Worm (Caenorhabditis elegans) whole organism, late embryonic: Measurements from ENCODE around the gene W05B10.3.

Source experiments
- C08G9.2 ChIP-seq: sonication (generic microtip); optimal IDR thresholded peaks from 2 replicates; lab custom pipeline; 2016; ENCODE audit warnings: mild to moderate bottlenecking, missing genetic modification characterization, moderate library complexity, missing compliant biosample characterization
- Y22D7AL.16 ChIP-seq: sonication (generic microtip); optimal IDR thresholded peaks from 2 replicates; lab custom pipeline; 2016; ENCODE audit warnings: missing genetic modification characterization, missing compliant biosample characterization
- ahr-1 ChIP-seq: sonication (generic microtip); optimal IDR thresholded peaks from 2 replicates; lab custom pipeline; 2016; ENCODE audit warnings: missing genetic modification characterization, missing compliant biosample characterization
- ama-1 ChIP-seq: fragments of 150-350 bp; optimal IDR thresholded peaks from 2 replicates; lab custom pipeline; 2014
- ceh-18 ChIP-seq: sonication (generic microtip); optimal IDR thresholded peaks from 2 replicates; lab custom pipeline; 2016; ENCODE audit warnings: missing genetic modification characterization, missing compliant biosample characterization
- ceh-30 ChIP-seq: fragments of 150-350 bp; optimal IDR thresholded peaks from 2 replicates; lab custom pipeline; 2014; ENCODE audit warnings: missing biosample characterization, missing genetic modification characterization
- dve-1 ChIP-seq: sonication (generic microtip); optimal IDR thresholded peaks from 2 replicates; lab custom pipeline; 2017; ENCODE audit warnings: antibody characterized with exemption, mild to moderate bottlenecking, missing genetic modification characterization, missing compliant biosample characterization
- madf-2 ChIP-seq: sonication (generic microtip); optimal IDR thresholded peaks from 2 replicates; lab custom pipeline; 2017; ENCODE audit warnings: missing genetic modification characterization, missing compliant biosample characterization
- pha-4 ChIP-seq: fragments of 150-350 bp; optimal IDR thresholded peaks from 2 replicates; lab custom pipeline; 2018; ENCODE audit warnings: missing biosample characterization, missing genetic modification reagents, missing genetic modification characterization
- unc-3 ChIP-seq, 2 experiments: fragments of 200-800 bp in 1 of 2; sonication (Bioruptor generic) in 1 of 2; sonication (generic microtip) in 1 of 2; conservative IDR thresholded peaks in 1 of 2; optimal IDR thresholded peaks in 1 of 2; 2 replicates each; pipeline versions ENCODE4 v1.3.6 to Lab custom; 2016 to 2022; ENCODE audit warnings: missing compliant biosample characterization in 2 of 2, missing genetic modification characterization in 2 of 2, missing genetic modification reagents in 1 of 2

DNA sequence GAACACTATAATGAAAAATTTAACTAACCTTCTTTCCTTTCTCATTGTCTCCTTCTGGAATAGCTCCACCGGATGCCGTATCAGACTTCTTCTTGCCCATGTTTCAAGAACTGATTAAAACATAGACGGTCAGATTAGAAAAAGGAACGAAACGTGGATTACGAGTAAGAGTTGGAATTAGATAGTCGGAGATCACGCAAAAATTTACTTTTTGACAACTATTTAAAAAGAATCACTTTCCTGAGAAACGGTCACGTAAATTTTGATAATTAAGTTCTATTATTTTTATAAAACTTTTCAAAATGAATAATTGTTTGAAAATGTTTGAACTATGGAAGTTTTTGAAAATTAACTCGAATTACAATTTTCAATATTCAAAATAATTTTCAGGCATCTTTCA is 49.4 kb downstream of the W05B10.3 start, which contains the start of gene cyc-2.2:
- TF ChIP-seq C08G9.2 (tag; lab: Kevin White, UChicago) (no peak), madf-2 (no peak), ceh-18 (tag; lab: Kevin White, UChicago) (no peak), ama-1 (lab: Kevin White, UChicago) (no peak), dve-1 (tag; lab: Kevin White, UChicago) (no peak), unc-3 (GFP tag; conservative IDR thresholded peaks at IDR 0.05; lab: Robert Waterston, UW) (no peak), unc-3 (tag; optimal IDR thresholded peaks at IDR 0.05; lab: Kevin White, UChicago) (no peak), ahr-1 (tag; lab: Kevin White, UChicago) (no peak), pha-4 (tag; lab: Kevin White, UChicago) (no peak), Y22D7AL.16 (no peak), ceh-30 (no peak)
